Fruit fly (Drosophila melanogaster) whole organism, prepupa: ENCODE results near the gene CG14868.

ENCODE experiments used
- CG11762 ChIP-seq: fragments of 200-800 bp; sonication (Bioruptor generic); optimal IDR thresholded peaks from 3 replicates; lab custom pipeline; 2016; ENCODE audit warnings: missing biosample characterization, missing genetic modification characterization; ENCODE audit not compliant: insufficient read depth
- CG1621 ChIP-seq: fragments of 200-800 bp; sonication (Bioruptor generic); optimal IDR thresholded peaks from 3 replicates; lab custom pipeline; 2018; ENCODE audit warnings: missing biosample characterization, mild to moderate bottlenecking, missing genetic modification characterization
- CG32006 ChIP-seq: fragments of 200-800 bp; sonication (Bioruptor generic); optimal IDR thresholded peaks from 3 replicates; lab custom pipeline; 2017; ENCODE audit warnings: missing biosample characterization, mild to moderate bottlenecking, missing genetic modification characterization
- CG4318 ChIP-seq: fragments of 200-800 bp; sonication (Bioruptor generic); optimal IDR thresholded peaks from 3 replicates; lab custom pipeline; 2017; ENCODE audit warnings: missing biosample characterization, mild to moderate bottlenecking, missing genetic modification characterization
- CG6276 ChIP-seq: fragments of 200-800 bp; sonication (Bioruptor generic); optimal IDR thresholded peaks from 2 replicates; lab custom pipeline; 2017; ENCODE audit warnings: missing biosample characterization, mild to moderate bottlenecking, missing genetic modification characterization
- CG6792 ChIP-seq: fragments of 200-800 bp; sonication (Bioruptor generic); optimal IDR thresholded peaks from 3 replicates; lab custom pipeline; 2016; ENCODE audit warnings: missing biosample characterization, missing genetic modification characterization
- CG8319 ChIP-seq: fragments of 200-800 bp; sonication (Bioruptor generic); optimal IDR thresholded peaks from 3 replicates; lab custom pipeline; 2016; ENCODE audit warnings: missing biosample characterization, missing genetic modification characterization
- Hr39 ChIP-seq: fragments of 200-800 bp; sonication (Bioruptor generic); optimal IDR thresholded peaks from 2 replicates; lab custom pipeline; 2016; ENCODE audit warnings: missing biosample characterization, missing genetic modification characterization
- Sox15 ChIP-seq: fragments of 200-800 bp; sonication (Bioruptor generic); optimal IDR thresholded peaks from 3 replicates; lab custom pipeline; 2016; ENCODE audit warnings: missing biosample characterization, missing genetic modification characterization
- dsx ChIP-seq: fragments of 200-800 bp; optimal IDR thresholded peaks from 3 replicates; lab custom pipeline; 2019; ENCODE audit warnings: missing biosample characterization, mild to moderate bottlenecking, missing genetic modification characterization, moderate library complexity; ENCODE audit not compliant: poor library complexity, severe bottlenecking

dm6 chr3R:15356152-15356551 lies 13.6 kb downstream of the CG14868 start:
- TF ChIP-seq CG6792 (GFP tag; lab: Kevin White, UChicago) = no peak
- no peak for TF ChIP-seq CG4318 (GFP tag; lab: Kevin White, UChicago)
- no peak for TF ChIP-seq Sox15
- no peak for TF ChIP-seq CG6276
- TF ChIP-seq CG8319 (GFP tag; lab: Kevin White, UChicago) = no peak
- TF ChIP-seq Hr39 (GFP tag; lab: Kevin White, UChicago) = no peak
- TF ChIP-seq CG11762 (GFP tag; lab: Kevin White, UChicago) = no peak
- TF ChIP-seq CG1621 (tag; lab: Kevin White, UChicago) = no peak
- no peak for TF ChIP-seq CG32006 (GFP tag; lab: Kevin White, UChicago)
- no peak for TF ChIP-seq dsx (GFP tag; lab: Kevin White, UChicago)
